Worm (Caenorhabditis elegans) whole organism, L2 larva: ENCODE results near the gene R08B4.3.

Experiments
- F13H6.1 ChIP-seq: sonication (generic microtip); optimal IDR thresholded peaks from 2 replicates; lab custom pipeline; 2016; ENCODE audit warnings: missing genetic modification characterization, missing compliant biosample characterization
- Y55F3AM.14 ChIP-seq: fragments of 200-800 bp; sonication (Bioruptor generic); optimal IDR thresholded peaks from 2 replicates; lab custom pipeline; 2018; ENCODE audit warnings: mild to moderate bottlenecking, missing genetic modification characterization, missing compliant biosample characterization
- ama-1 ChIP-seq: fragments of 150-350 bp; optimal IDR thresholded peaks from 2 replicates; lab custom pipeline; 2018; ENCODE audit warnings: inconsistent platforms
- elt-1 ChIP-seq: fragments of 150-350 bp; optimal IDR thresholded peaks from 2 replicates; lab custom pipeline; 2014; ENCODE audit warnings: missing biosample characterization, missing genetic modification characterization
- mdl-1 ChIP-seq, 2 experiments: fragments of 150-350 bp in 1 of 2; sonication (generic microtip) in 1 of 2; optimal IDR thresholded peaks; 2 replicates each; lab custom pipeline; 2017; ENCODE audit warnings: missing biosample characterization in 2 of 2, missing genetic modification characterization in 2 of 2
- nhr-77 ChIP-seq: fragments of 150-350 bp; optimal IDR thresholded peaks from 2 replicates; lab custom pipeline; 2014; ENCODE audit warnings: missing biosample characterization, missing genetic modification characterization
- sma-3 ChIP-seq: sonication (generic microtip); optimal IDR thresholded peaks from 2 replicates; lab custom pipeline; 2016; ENCODE audit warnings: missing genetic modification reagents, missing genetic modification characterization, missing compliant biosample characterization
- snpc-4 ChIP-seq: fragments of 150-350 bp; optimal IDR thresholded peaks from 2 replicates; lab custom pipeline; 2014; ENCODE audit warnings: missing biosample characterization, missing genetic modification characterization
- zag-1 ChIP-seq: fragments of 150-350 bp; optimal IDR thresholded peaks from 2 replicates; lab custom pipeline; 2014; ENCODE audit warnings: missing biosample characterization, missing genetic modification characterization
- ztf-4 ChIP-seq: fragments of 150-350 bp; optimal IDR thresholded peaks from 2 replicates; lab custom pipeline; 2014; ENCODE audit warnings: missing biosample characterization, missing genetic modification characterization

DNA sequence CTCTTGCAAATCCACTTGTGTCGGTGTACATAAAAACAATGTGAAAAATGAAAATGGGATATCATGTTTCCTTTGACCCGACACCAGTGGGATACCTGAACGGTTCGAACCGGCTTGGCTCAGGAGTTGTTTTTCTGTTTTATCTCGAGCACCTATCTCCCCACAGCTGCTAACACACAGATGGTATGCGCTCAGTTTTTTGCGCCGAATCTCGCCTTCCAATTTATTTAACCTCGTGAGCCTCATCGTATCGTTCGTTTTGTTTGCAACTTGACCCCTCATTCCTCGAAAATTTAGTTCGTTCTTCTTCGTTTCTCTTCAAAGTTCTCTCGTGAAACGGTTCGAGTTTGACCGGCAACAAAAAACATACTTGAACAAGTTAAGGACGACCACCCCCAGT is 39.7 kb upstream of the R08B4.3 start, which contains the start of gene C05C9.1:
- no peak for TF ChIP-seq ama-1 (lab: Kevin White, UChicago)
- no peak for TF ChIP-seq Y55F3AM.14 (GFP tag; lab: Kevin White, UChicago)
- TF ChIP-seq snpc-4 (tag; lab: Kevin White, UChicago): no peak
- no peak for TF ChIP-seq ztf-4 (tag; lab: Kevin White, UChicago)
- TF ChIP-seq mdl-1 (tag; optimal IDR thresholded peaks at IDR 0.05; lab: Kevin White, UChicago): no peak
- TF ChIP-seq zag-1: no peak
- TF ChIP-seq elt-1 (tag; lab: Kevin White, UChicago): no peak
- no peak for TF ChIP-seq sma-3 (GFP tag; lab: Kevin White, UChicago)
- TF ChIP-seq nhr-77 (tag; lab: Kevin White, UChicago): no peak
- no peak for TF ChIP-seq F13H6.1 (tag; lab: Kevin White, UChicago)
